Worm (Caenorhabditis elegans) whole organism, late embryonic: ENCODE data around the gene nhr-162.

Experiments
- C08G9.2 ChIP-seq: sonication (generic microtip); optimal IDR thresholded peaks from 2 replicates; lab custom pipeline; 2016; ENCODE audit warnings: mild to moderate bottlenecking, missing genetic modification characterization, moderate library complexity, missing compliant biosample characterization
- F13H6.1 ChIP-seq: sonication (generic microtip); optimal IDR thresholded peaks from 2 replicates; lab custom pipeline; 2016; ENCODE audit warnings: missing genetic modification characterization, missing compliant biosample characterization
- K02D7.2 ChIP-seq: sonication (generic microtip); optimal IDR thresholded peaks from 2 replicates; lab custom pipeline; 2017; ENCODE audit warnings: mild to moderate bottlenecking, missing genetic modification characterization, missing compliant biosample characterization
- K09A11.1 ChIP-seq: sonication (generic microtip); optimal IDR thresholded peaks from 2 replicates; lab custom pipeline; 2017; ENCODE audit warnings: antibody characterized with exemption, mild to moderate bottlenecking, missing genetic modification characterization, missing compliant biosample characterization; ENCODE audit not compliant: insufficient read depth
- Y22D7AL.16 ChIP-seq: sonication (generic microtip); optimal IDR thresholded peaks from 2 replicates; lab custom pipeline; 2016; ENCODE audit warnings: missing genetic modification characterization, missing compliant biosample characterization
- ama-1 ChIP-seq: fragments of 150-350 bp; optimal IDR thresholded peaks from 2 replicates; lab custom pipeline; 2014
- ceh-14 ChIP-seq: sonication (generic microtip); optimal IDR thresholded peaks from 2 replicates; lab custom pipeline; 2016; ENCODE audit warnings: missing genotype, missing genetic modification characterization, missing compliant biosample characterization
- ceh-2 ChIP-seq: sonication (generic microtip); optimal IDR thresholded peaks from 2 replicates; lab custom pipeline; 2016; ENCODE audit warnings: missing genotype, missing genetic modification characterization, missing compliant biosample characterization
- ceh-22 ChIP-seq: sonication (generic microtip); optimal IDR thresholded peaks from 2 replicates; lab custom pipeline; 2017; ENCODE audit warnings: missing biosample characterization, missing genetic modification characterization
- ceh-24 ChIP-seq: sonication (generic microtip); optimal IDR thresholded peaks from 2 replicates; lab custom pipeline; 2016; ENCODE audit warnings: mild to moderate bottlenecking, missing genetic modification characterization, missing compliant biosample characterization
- ceh-45 ChIP-seq: fragments of 200-800 bp; sonication (Bioruptor generic); IDR thresholded peaks from 2 replicates; pipeline ENCODE4 v1.3.6; 2022; ENCODE audit warnings: missing genetic modification reagents, missing genetic modification characterization, missing compliant biosample characterization
- ceh-9 ChIP-seq: sonication (generic microtip); optimal IDR thresholded peaks from 2 replicates; lab custom pipeline; 2016; ENCODE audit warnings: mild to moderate bottlenecking, missing genetic modification characterization, inconsistent platforms, missing compliant biosample characterization
- dmd-4 ChIP-seq: sonication (generic microtip); optimal IDR thresholded peaks from 2 replicates; lab custom pipeline; 2016; ENCODE audit warnings: borderline replicate concordance, missing genetic modification characterization, missing compliant biosample characterization
- dve-1 ChIP-seq: sonication (generic microtip); optimal IDR thresholded peaks from 2 replicates; lab custom pipeline; 2017; ENCODE audit warnings: antibody characterized with exemption, mild to moderate bottlenecking, missing genetic modification characterization, missing compliant biosample characterization
- elt-4 ChIP-seq: sonication (generic microtip); optimal IDR thresholded peaks from 2 replicates; lab custom pipeline; 2016; ENCODE audit warnings: missing genetic modification characterization, missing compliant biosample characterization
- ets-4 ChIP-seq: sonication (generic microtip); optimal IDR thresholded peaks from 2 replicates; lab custom pipeline; 2016; ENCODE audit warnings: missing genetic modification characterization, missing compliant biosample characterization
- eyg-1 ChIP-seq: sonication (generic microtip); optimal IDR thresholded peaks from 2 replicates; lab custom pipeline; 2016; ENCODE audit warnings: missing genotype, missing genetic modification characterization, missing compliant biosample characterization
- fkh-6 ChIP-seq: sonication (generic microtip); optimal IDR thresholded peaks from 2 replicates; lab custom pipeline; 2016; ENCODE audit warnings: missing genetic modification characterization, missing compliant biosample characterization
- hlh-15 ChIP-seq: sonication (generic microtip); optimal IDR thresholded peaks from 2 replicates; lab custom pipeline; 2016; ENCODE audit warnings: missing genetic modification characterization, missing compliant biosample characterization
- nhr-232 ChIP-seq: sonication (generic microtip); optimal IDR thresholded peaks from 2 replicates; lab custom pipeline; 2016; ENCODE audit warnings: missing genetic modification characterization, missing compliant biosample characterization
- npax-4 ChIP-seq: sonication (generic microtip); optimal IDR thresholded peaks from 2 replicates; lab custom pipeline; 2016; ENCODE audit warnings: missing genetic modification characterization, missing compliant biosample characterization
- odd-2 ChIP-seq: sonication (generic microtip); optimal IDR thresholded peaks from 2 replicates; lab custom pipeline; 2017; ENCODE audit warnings: antibody characterized with exemption, mild to moderate bottlenecking, missing genetic modification characterization, missing compliant biosample characterization
- pag-3 ChIP-seq: sonication (generic microtip); optimal IDR thresholded peaks from 2 replicates; lab custom pipeline; 2016; ENCODE audit warnings: missing compliant biosample characterization, missing genetic modification characterization, borderline replicate concordance
- pat-9 ChIP-seq: fragments of 200-800 bp; sonication (Bioruptor generic); optimal IDR thresholded peaks from 2 replicates; lab custom pipeline; 2018; ENCODE audit warnings: mild to moderate bottlenecking, missing genetic modification characterization, moderate library complexity, missing compliant biosample characterization
- pax-1 ChIP-seq: fragments of 150-350 bp; optimal IDR thresholded peaks from 2 replicates; lab custom pipeline; 2014; ENCODE audit warnings: missing biosample characterization, missing genetic modification characterization
- pha-4 ChIP-seq: fragments of 150-350 bp; optimal IDR thresholded peaks from 2 replicates; lab custom pipeline; 2018; ENCODE audit warnings: missing biosample characterization, missing genetic modification reagents, missing genetic modification characterization
- ref-2 ChIP-seq: sonication (generic microtip); optimal IDR thresholded peaks from 2 replicates; lab custom pipeline; 2016; ENCODE audit warnings: missing genetic modification characterization, missing compliant biosample characterization
- sox-4 ChIP-seq: sonication (generic microtip); optimal IDR thresholded peaks from 2 replicates; lab custom pipeline; 2017; ENCODE audit warnings: mild to moderate bottlenecking, missing genetic modification characterization, inconsistent platforms, missing compliant biosample characterization
- tbx-2 ChIP-seq: sonication (generic microtip); optimal IDR thresholded peaks from 2 replicates; lab custom pipeline; 2016; ENCODE audit warnings: missing genetic modification characterization, missing compliant biosample characterization
- unc-3 ChIP-seq, 2 experiments: fragments of 200-800 bp in 1 of 2; sonication (Bioruptor generic) in 1 of 2; sonication (generic microtip) in 1 of 2; conservative IDR thresholded peaks in 1 of 2; optimal IDR thresholded peaks in 1 of 2; 2 replicates each; pipeline versions ENCODE4 v1.3.6 to Lab custom; 2016 to 2022; ENCODE audit warnings: missing compliant biosample characterization in 2 of 2, missing genetic modification characterization in 2 of 2, missing genetic modification reagents in 1 of 2
- unc-55 ChIP-seq: sonication (generic microtip); optimal IDR thresholded peaks from 2 replicates; lab custom pipeline; 2017; ENCODE audit warnings: missing biosample characterization, missing genetic modification reagents, missing genetic modification characterization

The nhr-162 gene

ce11 chrV:7007307-7007706 is 15.6 kb upstream of the nhr-162 start, which contains the start of gene drd-10:
Gene drd-10, plus strand, starts transcription at chrV:7007607.
- TF ChIP-seq ama-1 (lab: Kevin White, UChicago) (no peak), F13H6.1 (tag; lab: Kevin White, UChicago) (no peak), pax-1 (tag; lab: Kevin White, UChicago) (no peak), eyg-1 (tag; lab: Kevin White, UChicago) (no peak)
- TF ChIP-seq, all 69 proteins: peak for 0

DNA sequence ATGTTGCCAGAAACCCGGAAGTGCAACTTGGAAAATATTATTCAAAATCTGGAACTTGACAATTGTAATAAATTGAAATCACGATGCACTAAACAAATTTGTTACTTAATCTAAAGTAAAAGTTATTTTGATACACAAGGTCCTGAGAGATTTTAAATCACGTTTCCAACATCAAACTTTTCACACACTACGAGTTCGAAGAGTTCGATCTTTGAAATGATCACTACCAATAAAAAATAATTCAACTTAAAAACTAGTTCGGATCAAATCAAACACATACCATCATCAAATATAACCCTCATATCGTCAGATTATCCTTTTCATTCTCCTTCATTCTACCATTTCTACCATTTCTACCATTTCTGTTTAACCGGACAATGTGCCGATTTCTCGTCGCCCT is 14.3 kb upstream of the nhr-162 start, which contains the start of gene spig-10:
Gene spig-10, plus strand, starts transcription at position 301 of the 400 bp plus-strand sequence.
- TF ChIP-seq hlh-15 (tag; lab: Kevin White, UChicago) (no peak), K02D7.2 (no peak), sox-4 (no peak), tbx-2 (tag; lab: Kevin White, UChicago) (no peak), ets-4 (tag; lab: Kevin White, UChicago) (no peak)

ce11 chrV:7003850-7004249 is 12.2 kb upstream of the nhr-162 start, which contains the start of gene srab-4:
Gene srab-4, plus strand, starts transcription at chrV:7004150.
- no peak for TF ChIP-seq C08G9.2 (tag; lab: Kevin White, UChicago)
- TF ChIP-seq dve-1 (tag; lab: Kevin White, UChicago): no peak
- TF ChIP-seq tbx-2 (tag; lab: Kevin White, UChicago): no peak

- no peak for TF ChIP-seq Y22D7AL.16 (tag; lab: Kevin White, UChicago)
- TF ChIP-seq ceh-22: no peak
- TF ChIP-seq ceh-2: no peak
- no peak for TF ChIP-seq F13H6.1 (tag; lab: Kevin White, UChicago)
- TF ChIP-seq ceh-24 (tag; lab: Kevin White, UChicago): no peak
- no peak for TF ChIP-seq pag-3
- no peak for TF ChIP-seq npax-4 (tag; lab: Kevin White, UChicago)
- TF ChIP-seq dmd-4 (tag; lab: Kevin White, UChicago): no peak
- TF ChIP-seq unc-55 (GFP tag; lab: Kevin White, UChicago): no peak
- no peak for TF ChIP-seq unc-3 (GFP tag; conservative IDR thresholded peaks at IDR 0.05; lab: Robert Waterston, UW)
- TF ChIP-seq unc-3 (tag; optimal IDR thresholded peaks at IDR 0.05; lab: Kevin White, UChicago): no peak
- TF ChIP-seq ref-2 (tag; lab: Kevin White, UChicago): no peak
- no peak for TF ChIP-seq pat-9 (tag; lab: Kevin White, UChicago)
- TF ChIP-seq sox-4: no peak
- TF ChIP-seq pha-4 (tag; lab: Kevin White, UChicago): no peak
- TF ChIP-seq pax-1 (tag; lab: Kevin White, UChicago): no peak
- TF ChIP-seq fkh-6 (tag; lab: Kevin White, UChicago): no peak
- no peak for TF ChIP-seq ceh-9
- TF ChIP-seq, all 69 proteins: peak for 0
These were observed 9.1 kb upstream of the nhr-162 start for ce11 chrV:7000734-7001133.

DNA sequence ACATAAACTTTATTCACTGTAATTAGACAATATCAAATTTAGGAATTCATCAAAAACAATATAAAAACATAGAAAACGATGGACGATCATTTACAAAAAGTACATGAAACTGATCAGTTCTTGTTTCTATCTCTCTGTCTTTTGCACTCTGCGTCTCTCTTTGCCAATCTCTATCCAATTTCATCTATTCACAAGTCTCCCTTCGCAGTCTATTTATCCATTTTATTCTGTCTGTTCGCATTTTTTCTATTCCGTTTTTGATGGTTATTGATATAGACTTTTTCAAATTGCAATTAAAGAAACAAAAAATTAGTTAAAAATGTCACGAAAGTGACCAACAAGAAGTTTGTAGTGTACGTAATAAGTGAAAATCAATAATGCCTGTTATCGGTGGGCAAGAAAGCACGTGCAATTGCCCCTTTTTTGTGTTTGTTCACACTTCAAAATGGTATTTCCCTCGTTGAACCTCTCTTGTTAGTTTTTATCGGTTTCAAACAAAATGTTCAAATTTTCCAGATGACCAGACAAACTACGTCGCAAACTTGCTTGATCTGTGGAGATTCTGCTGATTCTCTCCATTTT is 6.7 kb upstream of the nhr-162 start, which contains the start of gene nhr-42:
Gene nhr-42, plus strand, starts transcription at position 517 of the 582 bp plus-strand sequence.
- TF ChIP-seq ceh-14 (tag; lab: Kevin White, UChicago): no peak
- TF ChIP-seq eyg-1 (tag; lab: Kevin White, UChicago): no peak
- no peak for TF ChIP-seq ceh-2
- no peak for TF ChIP-seq ama-1 (lab: Kevin White, UChicago)
- no peak for TF ChIP-seq nhr-232
- no peak for TF ChIP-seq K02D7.2
- no peak for TF ChIP-seq npax-4 (tag; lab: Kevin White, UChicago)
- no peak for TF ChIP-seq K09A11.1 (tag; lab: Kevin White, UChicago)
- no peak for TF ChIP-seq odd-2 (tag; lab: Kevin White, UChicago)
- no peak for TF ChIP-seq hlh-15 (tag; lab: Kevin White, UChicago)
- TF ChIP-seq elt-4: no peak

DNA sequence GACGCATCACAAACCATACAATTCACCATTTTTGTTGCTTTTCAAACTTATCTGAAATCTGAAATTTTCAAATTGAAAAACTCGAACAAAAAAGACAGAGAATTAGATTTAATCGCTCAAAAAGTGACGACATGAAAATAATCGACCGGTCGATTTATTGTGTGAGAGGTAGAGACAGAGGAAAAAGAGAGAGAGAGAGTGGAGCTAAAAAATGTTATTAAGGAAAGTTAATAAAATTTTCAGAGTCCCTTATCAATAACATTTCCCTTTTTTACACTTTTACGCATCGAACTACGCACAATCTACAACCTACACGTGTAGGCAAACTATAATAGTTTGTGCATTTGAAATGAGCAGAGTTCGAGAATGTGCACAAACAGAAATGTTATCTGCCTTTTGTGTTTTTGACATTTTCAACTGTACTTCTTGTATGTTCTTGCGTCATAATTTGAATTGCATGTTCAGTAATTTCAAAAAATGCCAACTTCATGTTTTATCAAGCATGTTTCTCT is 5.4 kb upstream of the nhr-162 start, which contains the start of gene nhr-107:
Gene nhr-107, minus strand, starts transcription at position 51 of the 512 bp plus-strand sequence.
- TF ChIP-seq ceh-45 (GFP tag; lab: Robert Waterston, UW) (no peak), pag-3 (no peak)
